Worm (Caenorhabditis elegans) whole organism, L4/young adult: Measurements from ENCODE around the gene C29F7.2.

Source experiments
- W03F9.2 ChIP-seq: fragments of 150-350 bp; optimal IDR thresholded peaks from 2 replicates; lab custom pipeline; 2014; ENCODE audit warnings: missing biosample characterization, missing genetic modification characterization
- dao-5 ChIP-seq: sonication (generic microtip); optimal IDR thresholded peaks from 2 replicates; lab custom pipeline; 2016; ENCODE audit warnings: missing genotype, missing genetic modification characterization, moderate library complexity, missing compliant biosample characterization
- him-1 ChIP-seq: sonication (generic microtip); optimal IDR thresholded peaks from 2 replicates; lab custom pipeline; 2016; ENCODE audit warnings: missing genotype, missing genetic modification reagents, missing genetic modification characterization, missing compliant biosample characterization

Gene C29F7.2

ce11 chrX:13415722-13416121 lies at the start of gene C29F7.2:
Gene C29F7.2, plus strand, starts transcription at chrX:13416078.
- TF ChIP-seq him-1 (no peak), W03F9.2 (no peak), dao-5 (no peak)

ce11 chrX:13366955-13367354 lies 48.9 kb upstream of the C29F7.2 start:
- TF ChIP-seq him-1, result no peak
- no peak for TF ChIP-seq dao-5
- no peak for TF ChIP-seq W03F9.2

DNA sequence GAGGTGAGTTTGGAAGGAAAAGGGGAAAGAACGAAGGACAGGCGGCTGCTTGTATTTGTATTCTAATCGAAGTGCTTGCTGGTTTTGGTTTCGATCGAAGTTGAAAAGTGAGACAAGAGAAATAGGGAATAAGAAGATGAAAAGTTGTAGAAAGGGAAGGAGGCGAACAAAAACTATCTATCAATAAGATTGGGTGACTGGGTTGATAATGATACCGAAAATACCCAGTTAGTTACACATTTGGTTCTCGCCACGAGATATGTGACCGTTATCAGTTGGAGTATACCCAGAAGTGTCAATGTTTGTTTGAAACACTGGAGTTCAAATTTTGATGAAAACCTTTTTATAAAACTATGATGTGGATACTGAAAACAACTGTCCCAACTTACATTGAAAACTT lies 47.6 kb upstream of the C29F7.2 start:
- TF ChIP-seq W03F9.2, result no peak
- TF ChIP-seq him-1, result no peak

DNA sequence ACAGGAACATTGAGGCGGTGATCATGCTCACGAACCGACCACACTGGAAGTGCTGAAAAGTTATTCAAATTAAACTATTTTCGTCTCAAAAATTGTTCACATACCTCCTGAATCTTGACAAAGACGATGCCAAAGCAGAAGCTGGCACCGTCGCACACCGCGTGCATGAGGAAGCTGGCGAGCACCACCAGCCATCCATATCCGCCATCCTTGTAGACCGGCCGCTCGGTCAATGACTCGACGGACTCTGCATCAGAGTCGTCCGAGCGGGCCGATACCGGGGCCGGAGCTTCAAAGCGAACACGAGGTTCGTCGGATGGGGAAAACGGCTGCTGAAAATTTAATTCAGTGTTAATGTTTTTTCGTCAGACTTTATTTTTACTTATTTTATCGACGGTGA lies 39.7 kb upstream of the C29F7.2 start:
- TF ChIP-seq W03F9.2 (no peak), him-1 (no peak), dao-5 (no peak)

DNA sequence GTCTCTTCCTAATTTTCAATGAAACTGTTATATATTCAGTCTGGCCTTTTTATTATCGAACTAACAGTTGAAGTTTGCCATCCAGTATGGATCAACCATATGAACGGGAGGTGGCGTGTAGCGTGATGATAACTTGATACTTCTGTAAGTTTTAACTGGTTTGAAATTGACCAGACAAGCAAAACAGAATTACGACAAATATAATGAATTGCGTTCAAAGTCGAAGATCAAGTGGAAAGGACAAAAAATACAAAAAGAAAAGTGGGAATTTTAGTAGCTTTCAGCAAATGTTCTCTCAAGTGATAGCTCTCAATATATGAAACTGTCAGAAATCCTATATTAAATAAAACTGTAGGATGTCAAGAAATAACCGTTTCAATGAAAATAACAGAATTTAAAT lies 39.0 kb upstream of the C29F7.2 start, which contains the start of the genes C49F8.14 and gem-1:
Gene C49F8.14 (minus strand): TSS at position 99 of the 400 bp plus-strand sequence.
Gene gem-1 (minus strand): TSS at position 142 of the 400 bp plus-strand sequence.
- TF ChIP-seq him-1 (no peak), W03F9.2 (no peak), dao-5 (no peak)

DNA sequence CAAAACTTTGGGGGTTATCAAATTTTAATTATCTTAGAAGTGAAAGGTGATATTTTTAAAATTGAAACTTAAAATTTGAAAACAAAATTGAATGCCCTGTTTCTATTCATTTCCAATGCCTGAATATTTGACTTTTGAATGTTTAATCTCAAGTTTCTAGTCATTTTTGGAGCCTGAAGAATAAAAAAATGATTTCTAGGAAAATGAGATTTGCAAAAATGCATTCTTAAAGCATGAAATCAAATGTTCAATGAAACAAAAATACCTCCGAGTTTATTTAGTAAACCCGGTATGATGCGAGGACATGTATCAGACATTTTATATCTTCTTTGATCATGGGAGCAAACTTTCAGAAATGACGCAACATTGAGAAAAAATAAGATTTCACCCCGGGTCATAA lies 36.8 kb upstream of the C29F7.2 start:
- TF ChIP-seq dao-5, result no peak
- TF ChIP-seq him-1, result no peak
- TF ChIP-seq W03F9.2, result no peak

DNA sequence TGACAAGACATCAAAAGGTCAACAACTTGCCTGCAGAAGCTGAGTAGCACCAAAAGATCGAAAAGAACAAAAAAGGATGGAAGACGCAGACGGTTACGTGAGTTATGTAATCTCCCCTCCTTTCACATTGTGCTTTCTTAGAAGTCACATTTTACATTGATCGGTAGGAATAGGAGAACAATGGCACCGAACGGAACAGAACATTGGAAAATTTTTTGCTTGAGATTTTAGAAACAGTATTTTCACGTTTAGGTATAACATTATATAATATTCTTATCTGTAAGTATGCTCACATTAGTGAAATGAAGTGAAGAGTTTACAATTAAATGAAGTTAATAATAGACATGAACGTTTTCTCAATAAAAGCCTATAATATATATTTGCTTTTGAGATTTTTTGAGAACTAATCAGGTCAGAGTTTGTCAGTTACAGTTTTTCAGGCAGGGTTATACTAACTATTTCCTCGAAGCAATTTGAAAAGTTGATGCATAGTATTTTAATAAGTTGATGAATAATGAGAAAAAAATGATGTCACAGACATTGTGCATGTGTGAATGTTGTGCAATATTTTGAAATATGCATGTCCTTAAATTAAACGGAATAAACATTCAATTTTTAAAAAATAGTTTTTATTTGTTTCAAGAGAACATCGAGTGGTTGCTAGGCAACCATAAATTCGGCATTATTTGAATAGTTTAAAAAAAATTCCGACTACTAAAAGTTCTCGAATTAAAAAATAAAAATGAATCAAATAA lies 34.7 kb upstream of the C29F7.2 start:
- TF ChIP-seq him-1 (no peak), dao-5 (no peak), W03F9.2 (no peak)

DNA sequence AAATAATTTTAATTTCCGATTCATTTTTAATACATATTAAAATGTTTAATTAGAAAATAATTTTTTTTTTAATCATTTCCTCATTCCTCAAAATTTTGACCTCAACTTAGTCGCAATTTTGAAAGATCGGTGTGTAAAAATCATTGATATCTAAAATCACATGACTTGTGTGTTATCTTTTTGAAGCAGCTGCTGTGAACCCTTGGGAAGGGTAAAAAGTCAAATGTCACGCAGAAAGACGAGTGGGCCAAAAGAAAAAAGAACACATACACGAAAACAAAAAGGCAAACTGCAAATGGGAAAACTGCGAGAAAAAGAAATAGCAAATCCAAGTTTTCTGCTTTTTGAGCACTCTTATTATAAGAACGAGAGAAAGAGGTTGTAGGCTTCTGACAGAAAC lies 32.6 kb upstream of the C29F7.2 start:
- no peak for TF ChIP-seq W03F9.2
- no peak for TF ChIP-seq dao-5
- no peak for TF ChIP-seq him-1

DNA sequence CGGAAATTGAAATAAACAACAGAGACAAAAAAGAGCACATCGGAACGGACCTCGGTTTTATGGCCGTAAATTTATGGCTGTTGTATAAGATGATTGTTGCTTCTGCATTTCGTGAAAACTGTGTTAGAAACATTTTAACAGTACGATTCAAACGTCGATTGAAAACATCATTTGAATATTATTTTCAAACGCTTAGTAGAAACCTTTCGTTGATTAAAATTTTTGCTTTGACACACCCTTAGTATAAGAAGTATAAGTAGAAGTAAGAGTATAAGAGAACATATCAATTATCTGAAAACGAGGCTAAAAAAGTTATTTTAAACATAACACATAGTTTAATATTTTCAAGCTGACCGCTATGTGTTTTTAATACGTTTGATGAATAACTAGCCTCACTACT lies 31.1 kb upstream of the C29F7.2 start:
- TF ChIP-seq W03F9.2 (no peak), dao-5 (no peak), him-1 (no peak)

DNA sequence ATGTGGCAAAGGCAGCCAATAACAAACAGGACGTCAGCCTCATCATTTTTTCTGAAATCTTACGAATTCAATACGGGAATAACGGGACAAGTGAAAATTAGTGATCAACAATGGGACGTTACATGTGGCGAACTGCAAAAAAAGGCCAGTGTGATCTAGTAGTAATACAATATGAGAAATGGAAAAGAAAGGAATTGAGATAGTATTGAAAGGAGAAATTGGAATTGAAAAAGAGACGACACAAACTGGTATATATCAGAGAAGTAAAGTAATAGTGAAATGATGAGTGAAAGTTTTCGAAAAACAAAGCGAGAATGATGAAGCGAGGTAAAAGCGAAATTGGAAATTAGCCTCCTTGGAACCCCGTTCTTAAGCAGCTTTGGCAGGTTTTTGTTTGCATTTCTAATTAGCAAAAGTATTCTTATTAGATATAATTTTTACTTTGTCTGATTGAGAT lies 28.4 kb upstream of the C29F7.2 start, which contains the start of gene C49F8.3:
Gene C49F8.3 (minus strand): TSS at position 51 of the 457 bp plus-strand sequence.
- no peak for TF ChIP-seq him-1
- no peak for TF ChIP-seq dao-5
- no peak for TF ChIP-seq W03F9.2

DNA sequence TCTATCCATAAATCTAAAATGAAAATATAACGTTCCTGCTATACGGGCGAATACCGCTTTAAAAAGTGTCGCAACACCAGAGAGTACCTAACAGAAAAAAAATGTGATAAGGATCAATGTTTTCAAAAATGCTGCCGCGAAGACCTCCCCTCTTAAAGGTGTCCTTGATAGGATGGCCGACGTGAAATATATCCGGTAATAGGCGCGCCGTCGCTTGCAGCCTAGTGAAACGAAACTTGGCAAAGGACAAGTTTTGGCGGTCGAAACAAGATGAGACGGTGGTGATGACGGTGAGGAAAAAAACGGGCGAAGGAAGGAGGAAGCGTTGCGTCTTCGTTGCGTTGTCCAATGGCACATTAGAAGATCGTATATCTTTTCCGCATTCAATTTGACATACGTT lies 27.0 kb upstream of the C29F7.2 start:
- TF ChIP-seq dao-5, result no peak
- no peak for TF ChIP-seq him-1
- no peak for TF ChIP-seq W03F9.2

ce11 chrX:13394971-13395370 lies 20.9 kb upstream of the C29F7.2 start, which contains the start of gene irld-2:
Gene irld-2, minus strand, starts transcription at chrX:13395071.
- TF ChIP-seq W03F9.2 (no peak), dao-5 (no peak), him-1 (no peak)

ce11 chrX:13396550-13397023 lies 19.3 kb upstream of the C29F7.2 start, which contains the start of gene F02C12.3:
Gene F02C12.3, plus strand, starts transcription at chrX:13396973.
- TF ChIP-seq dao-5 (no peak), him-1 (no peak), W03F9.2 (peak; percentile 52)

DNA sequence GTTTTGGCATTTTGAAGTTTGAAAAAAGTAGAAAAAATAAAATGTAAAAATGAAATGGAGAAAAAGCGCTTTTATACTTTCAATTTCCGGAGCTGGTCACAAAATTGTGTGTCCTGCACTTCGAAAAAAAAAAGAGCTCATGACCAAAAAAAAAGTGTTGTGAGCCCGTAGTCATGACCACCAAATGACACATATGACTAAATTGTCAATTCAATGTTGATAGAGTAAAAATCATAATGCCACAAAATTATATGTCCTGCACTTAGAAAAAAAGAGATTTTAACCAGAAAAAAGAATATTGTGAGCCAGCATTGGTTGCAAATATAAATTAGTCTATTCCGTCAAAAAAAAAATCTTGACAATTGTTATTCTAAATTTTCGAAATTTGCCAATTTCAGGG lies 16.7 kb upstream of the C29F7.2 start, which contains the start of gene F02C12.2:
Gene F02C12.2 (minus strand): TSS at position 101 of the 400 bp plus-strand sequence.
- TF ChIP-seq him-1 (no peak), dao-5 (no peak), W03F9.2 (no peak)

- TF ChIP-seq him-1 (no peak), W03F9.2 (peak; percentile 10)
Measured at ce11 chrX:13401311-13401710, 14.6 kb upstream of the C29F7.2 start.

ce11 chrX:13401783-13402182 lies 14.1 kb upstream of the C29F7.2 start, which contains the start of gene F02C12.1:
Gene F02C12.1, plus strand, starts transcription at chrX:13402083.
- TF ChIP-seq him-1 (no peak), W03F9.2 (no peak), dao-5 (no peak)
